Worm (Caenorhabditis elegans): Measurements from ENCODE around the gene gldi-5.

Gene gldi-5

ce11 chrIII:3726443-3726842 lies at the start of gene gldi-5:
TSS of gene gldi-5 (minus strand) at chrIII:3726500.
- TF ChIP-seq unc-62 (GFP tag; optimal IDR thresholded peaks at IDR 0.05), result no peak

ce11 chrIII:3774550-3774949 lies 48.2 kb upstream of the gldi-5 start:
- TF ChIP-seq unc-62 (GFP tag; optimal IDR thresholded peaks at IDR 0.05), result no peak

- no peak for TF ChIP-seq unc-62 (GFP tag; optimal IDR thresholded peaks at IDR 0.05)
Observed at ce11 chrIII:3773173-3773572, 46.9 kb upstream of the gldi-5 start, which contains the start of gene lec-4. TSS of gene lec-4 (minus strand) at chrIII:3773326.

- no peak for TF ChIP-seq unc-62 (GFP tag; optimal IDR thresholded peaks at IDR 0.05)
Observed at ce11 chrIII:3768200-3768599, 41.9 kb upstream of the gldi-5 start, which contains the start of gene gmeb-3. TSS of gene gmeb-3 (plus strand) at chrIII:3768500.

- TF ChIP-seq unc-62 (GFP tag; optimal IDR thresholded peaks at IDR 0.05), result no peak
Observed at ce11 chrIII:3765460-3765859, 39.2 kb upstream of the gldi-5 start, which contains the start of gene C44F1.1. TSS of gene C44F1.1 (minus strand) at chrIII:3765560.

ce11 chrIII:3764584-3764983 lies 38.3 kb upstream of the gldi-5 start:
- TF ChIP-seq unc-62 (GFP tag; optimal IDR thresholded peaks at IDR 0.05), result no peak

- no peak for TF ChIP-seq unc-62 (GFP tag; optimal IDR thresholded peaks at IDR 0.05)
Observed at ce11 chrIII:3764043-3764442, 37.7 kb upstream of the gldi-5 start.

ce11 chrIII:3759312-3759711 lies 33.0 kb upstream of the gldi-5 start, which contains the start of gene arcp-1:
TSS of gene arcp-1 (minus strand) at chrIII:3759412.
- TF ChIP-seq unc-62 (GFP tag; optimal IDR thresholded peaks at IDR 0.05), result no peak

ce11 chrIII:3745138-3745537 lies 18.8 kb upstream of the gldi-5 start, which contains the start of gene lin-48:
TSS of gene lin-48 (plus strand) at chrIII:3745438.
- TF ChIP-seq unc-62 (GFP tag; optimal IDR thresholded peaks at IDR 0.05), result no peak

ce11 chrIII:3743367-3743766 lies 17.1 kb upstream of the gldi-5 start:
- TF ChIP-seq unc-62 (GFP tag; optimal IDR thresholded peaks at IDR 0.05), result no peak

ce11 chrIII:3742090-3742489 lies 15.8 kb upstream of the gldi-5 start:
- TF ChIP-seq unc-62 (GFP tag; optimal IDR thresholded peaks at IDR 0.05), result no peak

ce11 chrIII:3738331-3738730 lies 12.0 kb upstream of the gldi-5 start:
- TF ChIP-seq unc-62 (GFP tag; optimal IDR thresholded peaks at IDR 0.05), result no peak

ce11 chrIII:3737742-3738141 lies 11.4 kb upstream of the gldi-5 start:
- no peak for TF ChIP-seq unc-62 (GFP tag; optimal IDR thresholded peaks at IDR 0.05)

ce11 chrIII:3736302-3736701 lies 10.0 kb upstream of the gldi-5 start, which contains the start of gene F34D10.4:
TSS of gene F34D10.4 (plus strand) at chrIII:3736602.
- no peak for TF ChIP-seq unc-62 (GFP tag; optimal IDR thresholded peaks at IDR 0.05)

- no peak for TF ChIP-seq unc-62 (GFP tag; optimal IDR thresholded peaks at IDR 0.05)
Observed at ce11 chrIII:3735509-3736255, 9.4 kb upstream of the gldi-5 start.

- no peak for TF ChIP-seq unc-62 (GFP tag; optimal IDR thresholded peaks at IDR 0.05)
Observed at ce11 chrIII:3734990-3735389, 8.7 kb upstream of the gldi-5 start, which contains the start of gene evl-18. TSS of gene evl-18 (minus strand) at chrIII:3735039.

ce11 chrIII:3734007-3734406 lies 7.7 kb upstream of the gldi-5 start, which contains the start of gene F34D10.3:
TSS of gene F34D10.3 (plus strand) at chrIII:3734255.
- TF ChIP-seq unc-62 (GFP tag; optimal IDR thresholded peaks at IDR 0.05), result no peak

All from whole organism, dauer.